Worm (Caenorhabditis elegans): ENCODE results near the gene pek-1.

ce11 chrX:11387723-11388330 lies 26.9 kb downstream of the pek-1 start:
- TF ChIP-seq ama-1 (optimal IDR thresholded peaks at IDR 0.05) = no peak
- TF ChIP-seq sea-1 (GFP tag; conservative IDR thresholded peaks at IDR 0.05) = no peak

All from whole organism, early embryonic.